Fruit fly (Drosophila melanogaster) whole organism, embryonic: ENCODE results near the gene SCCRO.

Experiments used
- Abd-B ChIP-seq: fragments of 200-800 bp; sonication (Bioruptor generic); optimal IDR thresholded peaks from 2 replicates; lab custom pipeline; 2018; ENCODE audit warnings: missing biosample characterization, mild to moderate bottlenecking, missing genetic modification characterization, moderate library complexity
- Adf1 ChIP-seq: fragments of 200-800 bp; sonication (Bioruptor generic); IDR thresholded peaks from 2 replicates; pipeline ENCODE4 v1.3.6; 2022; ENCODE audit warnings: missing biosample characterization, missing genetic modification characterization
- Atf-2 ChIP-seq: fragments of 200-800 bp; sonication (Bioruptor generic); optimal IDR thresholded peaks from 2 replicates; lab custom pipeline; 2016; ENCODE audit warnings: missing biosample characterization, missing genetic modification characterization
- CG10147 ChIP-seq: fragments of 200-800 bp; sonication (Bioruptor generic); optimal IDR thresholded peaks from 2 replicates; lab custom pipeline; 2019; ENCODE audit warnings: missing biosample characterization, mild to moderate bottlenecking, missing genetic modification characterization, moderate library complexity
- CG1024 ChIP-seq: fragments of 200-800 bp; sonication (Bioruptor generic); IDR thresholded peaks from 2 replicates; pipeline ENCODE4 v1.3.6; 2022; ENCODE audit warnings: missing biosample characterization, missing genetic modification characterization
- CG10274 ChIP-seq: fragments of 200-800 bp; sonication (Bioruptor generic); optimal IDR thresholded peaks from 3 replicates; lab custom pipeline; 2017; ENCODE audit warnings: missing biosample characterization, mild to moderate bottlenecking, missing genetic modification characterization
- CG11456 ChIP-seq: fragments of 200-800 bp; sonication (Bioruptor generic); IDR thresholded peaks from 3 replicates; pipeline ENCODE4 v1.3.6; 2022; ENCODE audit warnings: missing biosample characterization, missing genetic modification characterization
- CG12071 ChIP-seq: fragments of 200-800 bp; sonication (Bioruptor generic); optimal IDR thresholded peaks from 3 replicates; lab custom pipeline; 2018; ENCODE audit warnings: missing biosample characterization, mild to moderate bottlenecking, missing genetic modification characterization
- CG14050 ChIP-seq: fragments of 200-800 bp; sonication (Bioruptor generic); IDR thresholded peaks from 3 replicates; pipeline ENCODE4 v1.3.6; 2022; ENCODE audit warnings: missing biosample characterization, missing genetic modification characterization
- CG1603 ChIP-seq: fragments of 200-800 bp; sonication (Bioruptor generic); optimal IDR thresholded peaks from 2 replicates; lab custom pipeline; 2019; ENCODE audit warnings: missing biosample characterization, mild to moderate bottlenecking, missing genetic modification characterization, moderate library complexity
- CG18011 ChIP-seq: fragments of 200-800 bp; sonication (Bioruptor generic); optimal IDR thresholded peaks from 2 replicates; lab custom pipeline; 2017; ENCODE audit warnings: missing biosample characterization, missing genetic modification characterization, mild to moderate bottlenecking, moderate library complexity, missing genotype
- CG3407 ChIP-seq: fragments of 200-800 bp; sonication (Bioruptor generic); optimal IDR thresholded peaks from 2 replicates; lab custom pipeline; 2018; ENCODE audit warnings: missing biosample characterization, mild to moderate bottlenecking, missing genetic modification characterization
- CG34224 ChIP-seq: fragments of 200-800 bp; sonication (Bioruptor generic); IDR thresholded peaks from 3 replicates; pipeline ENCODE4 v1.3.6; 2022; ENCODE audit warnings: missing biosample characterization, missing genetic modification characterization; ENCODE audit not compliant: partially characterized antibody
- CG3838 ChIP-seq: fragments of 200-800 bp; sonication (Bioruptor generic); optimal IDR thresholded peaks from 3 replicates; lab custom pipeline; 2016; ENCODE audit warnings: missing biosample characterization, missing genetic modification characterization
- CG7556 ChIP-seq: fragments of 200-800 bp; sonication (Bioruptor generic); optimal IDR thresholded peaks from 2 replicates; lab custom pipeline; 2017; ENCODE audit warnings: missing biosample characterization, mild to moderate bottlenecking, missing genetic modification characterization
- CG7745 ChIP-seq: fragments of 200-800 bp; sonication (Bioruptor generic); optimal IDR thresholded peaks from 2 replicates; lab custom pipeline; 2018; ENCODE audit warnings: missing biosample characterization, mild to moderate bottlenecking, missing genetic modification characterization, moderate library complexity
- CG8924 ChIP-seq: fragments of 200-800 bp; optimal IDR thresholded peaks from 3 replicates; lab custom pipeline; 2019; ENCODE audit warnings: missing biosample characterization, mild to moderate bottlenecking, missing genetic modification characterization, moderate library complexity
- CG9817 ChIP-seq: fragments of 200-800 bp; sonication (Bioruptor generic); optimal IDR thresholded peaks from 2 replicates; lab custom pipeline; 2018; ENCODE audit warnings: missing biosample characterization, mild to moderate bottlenecking, missing genetic modification characterization, moderate library complexity
- HHEX ChIP-seq: fragments of 200-800 bp; sonication (Bioruptor generic); optimal IDR thresholded peaks from 3 replicates; lab custom pipeline; 2017; ENCODE audit warnings: missing biosample characterization, mild to moderate bottlenecking, missing genetic modification characterization, missing genetic modification reagents
- MESR4 ChIP-seq: fragments of 200-800 bp; sonication (Bioruptor generic); optimal IDR thresholded peaks from 2 replicates; lab custom pipeline; 2018; ENCODE audit warnings: missing biosample characterization, mild to moderate bottlenecking, missing genetic modification characterization, moderate library complexity
- MTF-1 ChIP-seq: fragments of 200-800 bp; sonication (Bioruptor generic); optimal IDR thresholded peaks from 2 replicates; lab custom pipeline; 2018; ENCODE audit warnings: missing biosample characterization, mild to moderate bottlenecking, missing genetic modification characterization, borderline replicate concordance
- Med ChIP-seq: fragments of 200-800 bp; sonication (Bioruptor generic); peaks from one replicate; lab custom pipeline; 2016; ENCODE audit warnings: missing biosample characterization, missing genetic modification characterization, mild to moderate bottlenecking, inconsistent platforms, moderate library complexity
- Meics ChIP-seq: fragments of 200-800 bp; sonication (Bioruptor generic); optimal IDR thresholded peaks from 2 replicates; lab custom pipeline; 2017; ENCODE audit warnings: missing biosample characterization, mild to moderate bottlenecking, missing genetic modification characterization
- Neu2 ChIP-seq: fragments of 200-800 bp; sonication (Bioruptor generic); optimal IDR thresholded peaks from 3 replicates; lab custom pipeline; 2016; ENCODE audit warnings: missing biosample characterization, missing genetic modification characterization, borderline replicate concordance
- Poxn ChIP-seq: fragments of 200-800 bp; sonication (Bioruptor generic); IDR thresholded peaks from 2 replicates; pipeline ENCODE4 v1.3.6; 2022; ENCODE audit warnings: missing biosample characterization, missing genetic modification characterization
- Sox100B ChIP-seq: fragments of 200-800 bp; sonication (Bioruptor generic); optimal IDR thresholded peaks from 3 replicates; lab custom pipeline; 2018; ENCODE audit warnings: missing biosample characterization, mild to moderate bottlenecking, missing genetic modification characterization
- Sry-β ChIP-seq: fragments of 200-800 bp; sonication (Bioruptor generic); optimal IDR thresholded peaks from 2 replicates; lab custom pipeline; 2018; ENCODE audit warnings: missing biosample characterization, mild to moderate bottlenecking, missing genetic modification characterization, moderate library complexity
- Ssrp ChIP-seq: fragments of 200-800 bp; sonication (Bioruptor generic); optimal IDR thresholded peaks from 2 replicates; lab custom pipeline; 2018; ENCODE audit warnings: missing biosample characterization, mild to moderate bottlenecking, missing genetic modification characterization, moderate library complexity
- aop ChIP-seq: fragments of 200-800 bp; sonication (Bioruptor generic); IDR thresholded peaks from 2 replicates; pipeline ENCODE4 v1.3.6; 2022; ENCODE audit warnings: missing biosample characterization, missing genetic modification characterization
- bbx ChIP-seq: fragments of 200-800 bp; sonication (Bioruptor generic); IDR thresholded peaks from 2 replicates; pipeline ENCODE4 v1.3.6; 2022; ENCODE audit warnings: missing biosample characterization, missing genetic modification characterization; ENCODE audit not compliant: partially characterized antibody
- chinmo ChIP-seq: fragments of 200-800 bp; sonication (Bioruptor generic); IDR thresholded peaks from 4 replicates; pipeline ENCODE4 v1.3.6; 2022; ENCODE audit warnings: missing biosample characterization, missing genetic modification characterization; ENCODE audit not compliant: partially characterized antibody
- eve ChIP-seq, 2 experiments: fragments of >200 bp; optimal IDR thresholded peaks; 2 replicates each; lab custom pipeline; 2017; ENCODE audit warnings: missing biosample characterization in 2 of 2, missing genetic modification characterization in 2 of 2
- fd3F ChIP-seq: fragments of 200-800 bp; sonication (Bioruptor generic); optimal IDR thresholded peaks from 2 replicates; lab custom pipeline; 2018; ENCODE audit warnings: missing biosample characterization, mild to moderate bottlenecking, missing genetic modification characterization, moderate library complexity
- gce ChIP-seq: fragments of 200-800 bp; sonication (Bioruptor generic); IDR thresholded peaks from 3 replicates; pipeline ENCODE4 v1.3.6; 2022; ENCODE audit warnings: missing biosample characterization, missing genetic modification characterization
- hb ChIP-seq: fragments of 200-800 bp; sonication (Bioruptor generic); IDR thresholded peaks from 3 replicates; pipeline ENCODE4 v1.3.6; 2022; ENCODE audit warnings: missing biosample characterization, missing genetic modification characterization; ENCODE audit not compliant: partially characterized antibody
- ind ChIP-seq: fragments of 200-800 bp; sonication (Bioruptor generic); optimal IDR thresholded peaks from 3 replicates; lab custom pipeline; 2016; ENCODE audit warnings: missing biosample characterization, missing genetic modification characterization
- lmd ChIP-seq: fragments of 200-800 bp; sonication (Bioruptor generic); IDR thresholded peaks from 2 replicates; pipeline ENCODE4 v1.3.6; 2022; ENCODE audit warnings: missing biosample characterization, missing genetic modification characterization
- lov ChIP-seq, 2 experiments: fragments of 200-800 bp in 1 of 2; fragments of >200 bp in 1 of 2; sonication (Bioruptor generic) in 1 of 2; IDR thresholded peaks in 1 of 2; optimal IDR thresholded peaks in 1 of 2; 2 replicates in 1 of 2; 3 replicates in 1 of 2; pipeline versions ENCODE4 v1.3.6 to Lab custom; 2017 to 2022; ENCODE audit warnings: missing biosample characterization in 1 of 2, missing genetic modification characterization in 1 of 2
- prd ChIP-seq, 3 experiments: fragments of >200 bp in 2 of 3; fragments of 200-800 bp in 1 of 3; sonication (Bioruptor generic) in 1 of 3; optimal IDR thresholded peaks in 2 of 3; IDR thresholded peaks in 1 of 3; 2 replicates in 2 of 3; 3 replicates in 1 of 3; pipeline versions ENCODE4 v1.3.6 to Lab custom; 2017 to 2022; ENCODE audit warnings: missing biosample characterization in 1 of 3, missing genetic modification characterization in 1 of 3
- seq ChIP-seq: fragments of 200-800 bp; sonication (Bioruptor generic); IDR thresholded peaks from 2 replicates; pipeline ENCODE4 v1.3.6; 2022; ENCODE audit warnings: missing biosample characterization, missing genetic modification characterization
- slbo ChIP-seq: fragments of 200-800 bp; sonication (Bioruptor generic); IDR thresholded peaks from 2 replicates; pipeline ENCODE4 v1.3.6; 2022; ENCODE audit warnings: missing biosample characterization, missing genetic modification characterization
- ssp ChIP-seq: fragments of 200-800 bp; sonication (Bioruptor generic); IDR thresholded peaks from 2 replicates; pipeline ENCODE4 v1.3.6; 2022; ENCODE audit warnings: missing biosample characterization, missing genetic modification characterization
- stwl ChIP-seq: fragments of 200-800 bp; sonication (Bioruptor generic); optimal IDR thresholded peaks from 3 replicates; lab custom pipeline; 2018; ENCODE audit warnings: missing biosample characterization, mild to moderate bottlenecking, missing genetic modification characterization, moderate library complexity
- tna ChIP-seq: fragments of 200-800 bp; sonication (Bioruptor generic); IDR thresholded peaks from 2 replicates; pipeline ENCODE4 v1.3.6; 2022; ENCODE audit warnings: missing biosample characterization, missing genetic modification characterization; ENCODE audit not compliant: partially characterized antibody
- toy ChIP-seq: fragments of 200-800 bp; sonication (Bioruptor generic); IDR thresholded peaks from 2 replicates; pipeline ENCODE4 v1.3.6; 2022; ENCODE audit warnings: missing biosample characterization, missing genetic modification characterization
- trh ChIP-seq: fragments of 200-800 bp; sonication (Bioruptor generic); optimal IDR thresholded peaks from 2 replicates; lab custom pipeline; 2016; ENCODE audit warnings: missing biosample characterization, missing genetic modification characterization
- unpg ChIP-seq: fragments of 200-800 bp; sonication (Bioruptor generic); optimal IDR thresholded peaks from 3 replicates; lab custom pipeline; 2018; ENCODE audit warnings: missing biosample characterization, mild to moderate bottlenecking, missing genetic modification characterization, moderate library complexity

The SCCRO gene

DNA sequence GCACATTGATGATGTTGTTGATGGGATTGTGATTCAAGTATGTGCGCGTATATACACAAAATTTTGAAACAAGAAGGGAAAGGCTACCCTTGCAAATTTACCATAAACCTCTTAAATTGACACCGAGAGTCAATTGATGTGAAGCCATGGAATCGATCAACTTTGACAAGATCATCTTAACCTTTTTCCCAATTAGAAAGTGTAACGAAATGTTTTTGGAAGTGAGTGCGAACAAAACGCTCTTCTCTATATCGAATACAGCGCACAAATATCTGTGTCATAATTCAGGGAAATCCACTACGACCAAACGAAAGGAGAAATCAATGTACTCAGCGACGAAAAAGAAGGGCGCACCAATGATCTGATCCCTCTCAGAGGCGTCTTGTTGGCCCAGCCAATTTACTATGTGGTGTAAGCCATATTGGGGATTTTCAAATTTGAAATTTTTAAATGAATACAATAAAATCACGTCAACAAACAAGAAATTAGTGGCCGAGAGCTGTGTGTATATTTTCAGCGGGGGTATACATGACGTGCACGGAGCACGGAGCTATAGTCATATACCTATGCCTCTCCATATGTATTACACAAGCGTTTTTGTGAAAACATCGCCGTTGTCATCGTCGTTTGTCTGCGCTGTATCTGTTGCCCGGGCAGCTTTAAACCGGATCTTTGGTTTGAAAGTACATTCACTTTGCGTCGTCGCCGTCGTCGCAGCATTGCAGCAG lies 29.7 kb upstream of the SCCRO start (continued):
- peak; percentile 36 for TF ChIP-seq CG1603 (tag; lab: Kevin White, UChicago)
- TF ChIP-seq Adf1, result no peak
- no peak for TF ChIP-seq bbx (GFP tag; lab: Robert Waterston, UW)
- no peak for TF ChIP-seq Meics
- TF ChIP-seq Abd-B (GFP tag; lab: Kevin White, UChicago), result peak; percentile 13
- TF ChIP-seq prd (optimal IDR thresholded peaks at IDR 0.05; lab: Kevin White, UChicago), result no peak
- 0 out of 3 replicates have a peak, but pooled peaks have one; percentile 17 for TF ChIP-seq prd (GFP tag; IDR thresholded peaks at IDR 0.05; lab: Robert Waterston, UW)
- TF ChIP-seq Ssrp (tag; lab: Kevin White, UChicago), result peak; percentile 40
- no peak for TF ChIP-seq CG7745 (tag; lab: Kevin White, UChicago)
- TF ChIP-seq CG10274, result peak; percentile 99
- no peak for TF ChIP-seq MTF-1
- TF ChIP-seq aop, result no peak
- TF ChIP-seq MESR4 (GFP tag; lab: Kevin White, UChicago), result no peak
- TF ChIP-seq Sox100B, result peak; percentile 28
- no peak for TF ChIP-seq CG7556 (GFP tag; lab: Kevin White, UChicago)
- peak; percentile 48 for TF ChIP-seq CG12071
- TF ChIP-seq ssp, result no peak
- TF ChIP-seq CG14050 (GFP tag; lab: Robert Waterston, UW), result no peak
- TF ChIP-seq tna (GFP tag; lab: Robert Waterston, UW), result no peak
- no peak for TF ChIP-seq fd3F
- TF ChIP-seq CG1024, result peak; percentile 49; the same call in 1 of the 2 replicates
- TF ChIP-seq unpg (GFP tag; lab: Kevin White, UChicago), result peak; percentile 41
- TF ChIP-seq seq (GFP tag; lab: Robert Waterston, UW), result no peak
- TF ChIP-seq CG9817 (tag; lab: Kevin White, UChicago), result peak; percentile 28
- TF ChIP-seq CG34224 (GFP tag; lab: Robert Waterston, UW), result no peak
- no peak for TF ChIP-seq stwl (tag; lab: Kevin White, UChicago)
- no peak for TF ChIP-seq lov (optimal IDR thresholded peaks at IDR 0.05; lab: Kevin White, UChicago)
- no peak for TF ChIP-seq lov (GFP tag; IDR thresholded peaks at IDR 0.05; lab: Robert Waterston, UW)
- no peak for TF ChIP-seq Sry-β (GFP tag; lab: Kevin White, UChicago)
- peak; percentile 11 for TF ChIP-seq CG3407 (GFP tag; lab: Kevin White, UChicago)
- no peak for TF ChIP-seq CG3838 (GFP tag; lab: Kevin White, UChicago)
- no peak for TF ChIP-seq Neu2 (GFP tag; lab: Kevin White, UChicago)
- TF ChIP-seq toy, result 0 out of 2 replicates have a peak, but pooled peaks have one; percentile 17
- no peak for TF ChIP-seq Atf-2
- peak; percentile 43 for TF ChIP-seq CG8924 (tag; lab: Kevin White, UChicago)
- TF ChIP-seq Med (GFP tag; lab: Kevin White, UChicago), result peak; percentile 86
- TF ChIP-seq lmd, result peak; percentile 16; the same call in 1 of the 2 replicates
- peak; percentile 8; the same call in 1 of the 3 replicates for TF ChIP-seq gce
- TF ChIP-seq eve (GFP tag; optimal IDR thresholded peaks at IDR 0.05; lab: Kevin White, UChicago), result peak in 1 of 2 experiments; percentile 93
- TF ChIP-seq chinmo (GFP tag; lab: Robert Waterston, UW), result no peak
- TF ChIP-seq slbo (GFP tag; lab: Robert Waterston, UW), result 0 out of 2 replicates have a peak, but pooled peaks have one; percentile 5
- TF ChIP-seq CG18011, result no peak
- TF ChIP-seq trh (GFP tag; lab: Kevin White, UChicago), result no peak
- TF ChIP-seq ind (GFP tag; lab: Kevin White, UChicago), result peak; percentile 52
- TF ChIP-seq hb, result no peak
- no peak for TF ChIP-seq CG10147 (GFP tag; lab: Kevin White, UChicago)
- no peak for TF ChIP-seq CG11456 (GFP tag; lab: Robert Waterston, UW)
- TF ChIP-seq Poxn, result no peak
- peak; percentile 40 for TF ChIP-seq HHEX (GFP tag; lab: Kevin White, UChicago)
